Fruit fly (Drosophila melanogaster): Measurements from ENCODE around the gene CG3842.

CG3842 gene

dm6 chrX:6365632-6366356 is 28.2 kb downstream of the CG3842 start, which contains the start of the genes swa and Marf (continued):
- peak; percentile 94 for TF ChIP-seq CG14710 (tag; optimal IDR thresholded peaks at IDR 0.05)
- peak; percentile 39 for TF ChIP-seq BEAF-32 (GFP tag; optimal IDR thresholded peaks at IDR 0.05)
- TF ChIP-seq CG11456 (GFP tag; IDR thresholded peaks at IDR 0.05), result no peak
- TF ChIP-seq Dll (GFP tag; IDR thresholded peaks at IDR 0.05; ENCODE audit: partially characterized antibody), result no peak
- no peak for TF ChIP-seq CG17568 (GFP tag; optimal IDR thresholded peaks at IDR 0.05)
- no peak for TF ChIP-seq NC2β (GFP tag; optimal IDR thresholded peaks at IDR 0.05)
- TF ChIP-seq CG7786 (GFP tag; optimal IDR thresholded peaks at IDR 0.05), result no peak
- no peak for TF ChIP-seq prd (optimal IDR thresholded peaks at IDR 0.05)
- no peak for TF ChIP-seq prd (GFP tag; IDR thresholded peaks at IDR 0.05)
- TF ChIP-seq CG10565 (GFP tag; optimal IDR thresholded peaks at IDR 0.05), result no peak
- TF ChIP-seq Hr78 (GFP tag; optimal IDR thresholded peaks at IDR 0.05), result no peak
- no peak for TF ChIP-seq bsh (GFP tag; optimal IDR thresholded peaks at IDR 0.05)
- no peak for TF ChIP-seq HLH54F (GFP tag; optimal IDR thresholded peaks at IDR 0.05)
- no peak for TF ChIP-seq ara (GFP tag; IDR thresholded peaks at IDR 0.05)
- peak; percentile 30 for TF ChIP-seq hbn (GFP tag; IDR thresholded peaks at IDR 0.05; ENCODE audit: partially characterized antibody)
- no peak for TF ChIP-seq sob (GFP tag; IDR thresholded peaks at IDR 0.05)
- TF ChIP-seq CG11247 (GFP tag; IDR thresholded peaks at IDR 0.05), result no peak
- TF ChIP-seq unpg (GFP tag; optimal IDR thresholded peaks at IDR 0.05), result no peak
- peak; percentile 34; the same call in 1 of the 2 replicates for TF ChIP-seq CG3847 (GFP tag; IDR thresholded peaks at IDR 0.05)
- TF ChIP-seq CG15479 (GFP tag; optimal IDR thresholded peaks at IDR 0.05), result no peak
- no peak for TF ChIP-seq Antp (GFP tag; optimal IDR thresholded peaks at IDR 0.05)
- TF ChIP-seq CG9876 (GFP tag; optimal IDR thresholded peaks at IDR 0.05), result no peak
- TF ChIP-seq E2f2 (GFP tag; IDR thresholded peaks at IDR 0.05), result peak; percentile 63
- no peak for TF ChIP-seq CG11696 (GFP tag; IDR thresholded peaks at IDR 0.05)
- TF ChIP-seq CG17829 (tag; optimal IDR thresholded peaks at IDR 0.05), result peak; percentile 7
- TF ChIP-seq CG4404 (GFP tag; IDR thresholded peaks at IDR 0.05), result no peak
- TF ChIP-seq nom (GFP tag; optimal IDR thresholded peaks at IDR 0.05), result no peak
- no peak for TF ChIP-seq CG2202 (tag; optimal IDR thresholded peaks at IDR 0.05)
- no peak for TF ChIP-seq CG8478 (optimal IDR thresholded peaks at IDR 0.05)
- no peak for TF ChIP-seq odd (GFP tag; optimal IDR thresholded peaks at IDR 0.05)
- no peak for TF ChIP-seq Eip74EF (GFP tag; optimal IDR thresholded peaks at IDR 0.05)
- no peak for TF ChIP-seq lov (optimal IDR thresholded peaks at IDR 0.05)
- TF ChIP-seq lov (GFP tag; IDR thresholded peaks at IDR 0.05), result no peak
- TF ChIP-seq sna (GFP tag; IDR thresholded peaks at IDR 0.05; ENCODE audit: partially characterized antibody), result no peak
- TF ChIP-seq dan (GFP tag; IDR thresholded peaks at IDR 0.05), result no peak
- no peak for TF ChIP-seq CG10979 (tag; optimal IDR thresholded peaks at IDR 0.05)
- no peak for TF ChIP-seq maf-S (GFP tag; optimal IDR thresholded peaks at IDR 0.05)
- no peak for TF ChIP-seq CG12942 (GFP tag; optimal IDR thresholded peaks at IDR 0.05)
- TF ChIP-seq Sry-β (GFP tag; optimal IDR thresholded peaks at IDR 0.05), result no peak
- no peak for TF ChIP-seq Xbp1 (GFP tag; optimal IDR thresholded peaks at IDR 0.05)
- TF ChIP-seq h (optimal IDR thresholded peaks at IDR 0.05), result no peak
- no peak for TF ChIP-seq CG4360 (GFP tag; IDR thresholded peaks at IDR 0.05)
- TF ChIP-seq CG15601 (tag; optimal IDR thresholded peaks at IDR 0.05), result no peak
- no peak for TF ChIP-seq lbe (GFP tag; optimal IDR thresholded peaks at IDR 0.05)
- TF ChIP-seq CG18619 (GFP tag; optimal IDR thresholded peaks at IDR 0.05), result no peak
- TF ChIP-seq insv (GFP tag; optimal IDR thresholded peaks at IDR 0.05), result peak; percentile 52 to 96
- no peak for TF ChIP-seq CG18599 (GFP tag; optimal IDR thresholded peaks at IDR 0.05)
- TF ChIP-seq CG33557 (GFP tag; optimal IDR thresholded peaks at IDR 0.05), result no peak
- no peak for TF ChIP-seq CG34224 (GFP tag; IDR thresholded peaks at IDR 0.05; ENCODE audit: partially characterized antibody)
- TF ChIP-seq CG13123 (GFP tag; optimal IDR thresholded peaks at IDR 0.05), result no peak

All from whole organism, embryonic.